Worm (Caenorhabditis elegans) whole organism, L2 larva: ENCODE results near the gene his-40.

ENCODE experiments used
- C34F6.9 ChIP-seq: fragments of 150-350 bp; optimal IDR thresholded peaks from 2 replicates; lab custom pipeline; 2014; ENCODE audit warnings: missing biosample characterization, missing genetic modification characterization
- F13H6.1 ChIP-seq: sonication (generic microtip); optimal IDR thresholded peaks from 2 replicates; lab custom pipeline; 2016; ENCODE audit warnings: missing genetic modification characterization, missing compliant biosample characterization
- R02D3.7 ChIP-seq: fragments of 150-350 bp; optimal IDR thresholded peaks from 2 replicates; lab custom pipeline; 2014; ENCODE audit warnings: missing biosample characterization, missing genetic modification characterization
- Y55F3AM.14 ChIP-seq: fragments of 200-800 bp; sonication (Bioruptor generic); optimal IDR thresholded peaks from 2 replicates; lab custom pipeline; 2018; ENCODE audit warnings: mild to moderate bottlenecking, missing genetic modification characterization, missing compliant biosample characterization
- ZK546.5 ChIP-seq: sonication (generic microtip); optimal IDR thresholded peaks from 2 replicates; lab custom pipeline; 2017; ENCODE audit warnings: missing biosample characterization, missing genetic modification characterization
- alr-1 ChIP-seq: fragments of 150-350 bp; optimal IDR thresholded peaks from 2 replicates; lab custom pipeline; 2014; ENCODE audit warnings: missing biosample characterization, missing genetic modification characterization
- ama-1 ChIP-seq: fragments of 150-350 bp; optimal IDR thresholded peaks from 2 replicates; lab custom pipeline; 2018; ENCODE audit warnings: inconsistent platforms
- blmp-1 ChIP-seq: sonication (generic microtip); optimal IDR thresholded peaks from 2 replicates; lab custom pipeline; 2017; ENCODE audit warnings: missing genetic modification characterization, mild to moderate bottlenecking, missing compliant biosample characterization, antibody characterized with exemption, moderate library complexity; ENCODE audit not compliant: insufficient read depth
- ceh-16 ChIP-seq: fragments of 150-350 bp; optimal IDR thresholded peaks from 2 replicates; lab custom pipeline; 2014; ENCODE audit warnings: missing biosample characterization, missing genetic modification characterization
- ceh-82 ChIP-seq: fragments of 150-350 bp; optimal IDR thresholded peaks from 2 replicates; lab custom pipeline; 2014; ENCODE audit warnings: missing biosample characterization, missing genetic modification characterization
- crh-2 ChIP-seq: sonication (generic microtip); optimal IDR thresholded peaks from 2 replicates; lab custom pipeline; 2017; ENCODE audit warnings: missing biosample characterization, missing genetic modification characterization
- dmd-4 ChIP-seq: sonication (generic microtip); optimal IDR thresholded peaks from 2 replicates; lab custom pipeline; 2017; ENCODE audit warnings: missing biosample characterization, missing genetic modification characterization
- egl-27 ChIP-seq: sonication (generic microtip); optimal IDR thresholded peaks from 3 replicates; lab custom pipeline; 2017; ENCODE audit warnings: missing biosample characterization, missing genetic modification reagents, missing genetic modification characterization
- elt-3 ChIP-seq: sonication (generic microtip); optimal IDR thresholded peaks from 2 replicates; lab custom pipeline; 2017; ENCODE audit warnings: missing biosample characterization, missing genetic modification characterization
- fos-1 ChIP-seq: fragments of 150-350 bp; optimal IDR thresholded peaks from 2 replicates; lab custom pipeline; 2014; ENCODE audit warnings: missing biosample characterization, missing genetic modification characterization
- gmeb-1 ChIP-seq: fragments of 150-350 bp; optimal IDR thresholded peaks from 2 replicates; lab custom pipeline; 2014; ENCODE audit warnings: missing biosample characterization, missing genetic modification characterization
- lin-11 ChIP-seq: fragments of 150-350 bp; sonication (generic microtip); optimal IDR thresholded peaks from 2 replicates; lab custom pipeline; 2014; ENCODE audit warnings: missing biosample characterization, missing genetic modification characterization, inconsistent platforms, mixed read lengths
- lin-13 ChIP-seq: fragments of 150-350 bp; optimal IDR thresholded peaks from 2 replicates; lab custom pipeline; 2014; ENCODE audit warnings: missing biosample characterization, missing genetic modification reagents, missing genetic modification characterization
- lin-39 ChIP-seq: fragments of 150-350 bp; optimal IDR thresholded peaks from 2 replicates; lab custom pipeline; 2014; ENCODE audit warnings: missing biosample characterization, missing genetic modification reagents, missing genetic modification characterization
- lsy-2 ChIP-seq, 2 experiments: fragments of 150-350 bp in 1 of 2; sonication (generic microtip) in 1 of 2; optimal IDR thresholded peaks; 2 replicates each; lab custom pipeline; 2014 to 2017; ENCODE audit warnings: missing biosample characterization in 2 of 2, missing genetic modification characterization in 2 of 2
- mab-5 ChIP-seq: fragments of 150-350 bp; optimal IDR thresholded peaks from 2 replicates; lab custom pipeline; 2014; ENCODE audit warnings: missing biosample characterization, missing genetic modification characterization
- mbf-1 ChIP-seq: sonication (generic microtip); optimal IDR thresholded peaks from 2 replicates; lab custom pipeline; 2017; ENCODE audit warnings: missing biosample characterization, missing genetic modification characterization
- mdl-1 ChIP-seq, 2 experiments: fragments of 150-350 bp in 1 of 2; sonication (generic microtip) in 1 of 2; optimal IDR thresholded peaks; 2 replicates each; lab custom pipeline; 2017; ENCODE audit warnings: missing biosample characterization in 2 of 2, missing genetic modification characterization in 2 of 2
- nhr-10 ChIP-seq: sonication (generic microtip); optimal IDR thresholded peaks from 2 replicates; lab custom pipeline; 2017; ENCODE audit warnings: missing biosample characterization, missing genetic modification characterization
- nhr-11 ChIP-seq: fragments of 150-350 bp; optimal IDR thresholded peaks from 2 replicates; lab custom pipeline; 2014; ENCODE audit warnings: missing biosample characterization, missing genetic modification characterization
- nhr-12 ChIP-seq: fragments of 150-350 bp; optimal IDR thresholded peaks from 2 replicates; lab custom pipeline; 2014; ENCODE audit warnings: missing biosample characterization, missing genetic modification characterization
- nhr-129 ChIP-seq: fragments of 150-350 bp; optimal IDR thresholded peaks from 2 replicates; lab custom pipeline; 2014; ENCODE audit warnings: missing biosample characterization, missing genetic modification characterization
- nhr-21 ChIP-seq: fragments of 150-350 bp; optimal IDR thresholded peaks from 2 replicates; lab custom pipeline; 2014; ENCODE audit warnings: missing biosample characterization, missing genetic modification characterization
- nhr-23 ChIP-seq: fragments of 150-350 bp; optimal IDR thresholded peaks from 2 replicates; lab custom pipeline; 2014; ENCODE audit warnings: missing biosample characterization, missing genetic modification reagents, missing genetic modification characterization
- nhr-237 ChIP-seq: fragments of 150-350 bp; optimal IDR thresholded peaks from 2 replicates; lab custom pipeline; 2014; ENCODE audit warnings: missing biosample characterization, missing genetic modification characterization
- nhr-25 ChIP-seq: fragments of 150-350 bp; sonication (generic microtip); optimal IDR thresholded peaks from 3 replicates; lab custom pipeline; 2014; ENCODE audit warnings: missing biosample characterization, missing genetic modification characterization
- nhr-6 ChIP-seq: fragments of 150-350 bp; optimal IDR thresholded peaks from 2 replicates; lab custom pipeline; 2014; ENCODE audit warnings: missing biosample characterization, missing genetic modification characterization
- nhr-77 ChIP-seq: fragments of 150-350 bp; optimal IDR thresholded peaks from 2 replicates; lab custom pipeline; 2014; ENCODE audit warnings: missing biosample characterization, missing genetic modification characterization
- peb-1 ChIP-seq: fragments of 150-350 bp; optimal IDR thresholded peaks from 2 replicates; lab custom pipeline; 2014; ENCODE audit warnings: missing biosample characterization, missing genetic modification characterization
- sem-4 ChIP-seq: fragments of 150-350 bp; optimal IDR thresholded peaks from 2 replicates; lab custom pipeline; 2014; ENCODE audit warnings: missing biosample characterization, missing genetic modification reagents, missing genetic modification characterization
- skn-1 ChIP-seq: sonication (generic microtip); optimal IDR thresholded peaks from 2 replicates; lab custom pipeline; 2017; ENCODE audit warnings: missing biosample characterization, missing genetic modification characterization
- sma-9 ChIP-seq, 2 experiments: fragments of 150-350 bp in 1 of 2; sonication (generic microtip) in 1 of 2; optimal IDR thresholded peaks; 2 replicates each; lab custom pipeline; 2014 to 2016; ENCODE audit warnings: missing genetic modification characterization in 2 of 2, mild to moderate bottlenecking in 1 of 2, missing biosample characterization in 1 of 2, missing compliant biosample characterization in 1 of 2, missing genetic modification reagents in 1 of 2, moderate library complexity in 1 of 2
- snpc-4 ChIP-seq: fragments of 150-350 bp; optimal IDR thresholded peaks from 2 replicates; lab custom pipeline; 2014; ENCODE audit warnings: missing biosample characterization, missing genetic modification characterization
- unc-39 ChIP-seq: fragments of 150-350 bp; optimal IDR thresholded peaks from 2 replicates; lab custom pipeline; 2014; ENCODE audit warnings: missing biosample characterization, missing genetic modification characterization
- unc-55 ChIP-seq: fragments of 150-350 bp; sonication (generic microtip); optimal IDR thresholded peaks from 3 replicates; lab custom pipeline; 2014; ENCODE audit warnings: missing biosample characterization, missing genetic modification reagents, missing genetic modification characterization
- unc-62 ChIP-seq: fragments of 150-350 bp; optimal IDR thresholded peaks from 2 replicates; lab custom pipeline; 2014; ENCODE audit warnings: missing biosample characterization, missing genetic modification reagents, missing genetic modification characterization
- ztf-1 ChIP-seq: fragments of 200-800 bp; sonication (Bioruptor generic); conservative IDR thresholded peaks from 2 replicates; pipeline ENCODE4 v1.3.6; 2022; ENCODE audit warnings: missing genetic modification characterization, missing compliant biosample characterization
- ztf-11 ChIP-seq: sonication (generic microtip); optimal IDR thresholded peaks from 2 replicates; lab custom pipeline; 2017; ENCODE audit warnings: missing biosample characterization, missing genetic modification characterization
- ztf-4 ChIP-seq: fragments of 150-350 bp; optimal IDR thresholded peaks from 2 replicates; lab custom pipeline; 2014; ENCODE audit warnings: missing biosample characterization, missing genetic modification characterization

his-40 gene

ce11 chrX:7309775-7310174 lies at the start of gene his-40, which contains the start of gene his-38:
Gene his-40 (plus strand): TSS chrX:7310110.
Gene his-38 (minus strand): TSS chrX:7309875.
- TF ChIP-seq sma-9 (GFP tag; optimal IDR thresholded peaks at IDR 0.05; lab: Kevin White, UChicago) (no peak), sma-9 (tag; optimal IDR thresholded peaks at IDR 0.05; lab: Kevin White, UChicago) (no peak), nhr-6 (tag; lab: Kevin White, UChicago) (no peak), mbf-1 (tag; lab: Kevin White, UChicago) (no peak), lsy-2 (tag; optimal IDR thresholded peaks at IDR 0.05; lab: Kevin White, UChicago) (no peak), egl-27 (no peak), ceh-16 (tag; lab: Kevin White, UChicago) (no peak), nhr-237 (tag; lab: Kevin White, UChicago) (no peak), alr-1 (tag; lab: Kevin White, UChicago) (no peak), ceh-82 (tag; lab: Kevin White, UChicago) (no peak), ztf-4 (tag; lab: Kevin White, UChicago) (no peak), fos-1 (no peak), nhr-11 (tag; lab: Kevin White, UChicago) (no peak), mab-5 (no peak), lin-39 (tag; lab: Kevin White, UChicago) (no peak), F13H6.1 (tag; lab: Kevin White, UChicago) (no peak)
- TF ChIP-seq, all 48 proteins: peak for 0

- no peak for TF ChIP-seq nhr-11 (tag; lab: Kevin White, UChicago)
- TF ChIP-seq fos-1: peak; percentile 0
Observed at ce11 chrX:7260327-7261019, 49.4 kb upstream of the his-40 start, which contains the start of gene lact-1. Gene lact-1 (minus strand): TSS chrX:7260377.

ce11 chrX:7264591-7265306 lies 45.2 kb upstream of the his-40 start:
- TF ChIP-seq F13H6.1 (tag; lab: Kevin White, UChicago) (peak; percentile 97), nhr-23 (tag; lab: Kevin White, UChicago) (no peak), unc-62 (no peak), mdl-1 (tag; optimal IDR thresholded peaks at IDR 0.05; lab: Kevin White, UChicago) (peak in 1 of 2 experiments; percentile 52), nhr-129 (tag; lab: Kevin White, UChicago) (peak; percentile 97), egl-27 (peak; percentile 51), Y55F3AM.14 (GFP tag; lab: Kevin White, UChicago) (peak; percentile 88), ZK546.5 (tag; lab: Kevin White, UChicago) (no peak), nhr-11 (tag; lab: Kevin White, UChicago) (no peak), C34F6.9 (peak; percentile 87), skn-1 (no peak), nhr-12 (tag; lab: Kevin White, UChicago) (no peak), fos-1 (peak; percentile 96), unc-39 (tag; lab: Kevin White, UChicago) (peak; percentile 96), dmd-4 (tag; lab: Kevin White, UChicago) (no peak), ama-1 (lab: Kevin White, UChicago) (peak; percentile 65), mbf-1 (tag; lab: Kevin White, UChicago) (no peak), alr-1 (tag; lab: Kevin White, UChicago) (no peak), blmp-1 (tag; lab: Kevin White, UChicago) (peak; percentile 74), nhr-10 (peak; percentile 59), nhr-25 (tag; lab: Kevin White, UChicago) (peak; percentile 93), lin-39 (tag; lab: Kevin White, UChicago) (no peak), elt-3 (tag; lab: Kevin White, UChicago) (no peak), lsy-2 (tag; optimal IDR thresholded peaks at IDR 0.05; lab: Kevin White, UChicago) (peak; percentile 43 to 79), crh-2 (tag; lab: Kevin White, UChicago) (peak; percentile 93), ztf-1 (no peak), ztf-4 (tag; lab: Kevin White, UChicago) (peak; percentile 71), sma-9 (GFP tag; optimal IDR thresholded peaks at IDR 0.05; lab: Kevin White, UChicago) (peak; percentile 78), sma-9 (tag; optimal IDR thresholded peaks at IDR 0.05; lab: Kevin White, UChicago) (no peak), lin-11 (tag; lab: Kevin White, UChicago) (peak; percentile 89), nhr-77 (peak; percentile 64), nhr-6 (tag; lab: Kevin White, UChicago) (peak; percentile 84), nhr-21 (tag; lab: Kevin White, UChicago) (peak; percentile 84), sem-4 (tag; lab: Kevin White, UChicago) (peak; percentile 72), nhr-237 (tag; lab: Kevin White, UChicago) (no peak), unc-55 (GFP tag; lab: Kevin White, UChicago) (peak; percentile 89), R02D3.7 (tag; lab: Kevin White, UChicago) (no peak), peb-1 (tag; lab: Kevin White, UChicago) (peak; percentile 59), ztf-11 (peak; percentile 50), ceh-82 (tag; lab: Kevin White, UChicago) (no peak), lin-13 (GFP tag; lab: Kevin White, UChicago) (peak; percentile 88), gmeb-1 (tag; lab: Kevin White, UChicago) (peak; percentile 37), snpc-4 (tag; lab: Kevin White, UChicago) (peak; percentile 75)
